Fruit fly (Drosophila melanogaster) whole organism, embryonic: ENCODE data around the gene GstD10.

Experiments used
- Abd-B ChIP-seq: fragments of 200-800 bp; sonication (Bioruptor generic); optimal IDR thresholded peaks from 2 replicates; lab custom pipeline; 2018; ENCODE audit warnings: missing biosample characterization, mild to moderate bottlenecking, missing genetic modification characterization, moderate library complexity
- B-H1 ChIP-seq: fragments of 200-800 bp; sonication (Bioruptor generic); IDR thresholded peaks from 3 replicates; pipeline ENCODE4 v1.3.6; 2022; ENCODE audit warnings: missing biosample characterization, missing genetic modification characterization
- CG10543 ChIP-seq: fragments of 200-800 bp; sonication (Bioruptor generic); optimal IDR thresholded peaks from 3 replicates; lab custom pipeline; 2017; ENCODE audit warnings: missing biosample characterization, mild to moderate bottlenecking, missing genetic modification characterization, moderate library complexity
- CG11093 ChIP-seq: fragments of 200-800 bp; sonication (Bioruptor generic); IDR thresholded peaks from 3 replicates; pipeline ENCODE4 v1.3.6; 2022; ENCODE audit warnings: missing biosample characterization, missing genetic modification characterization
- CG12299 ChIP-seq: fragments of 200-800 bp; sonication (Bioruptor generic); optimal IDR thresholded peaks from 2 replicates; lab custom pipeline; 2018; ENCODE audit warnings: missing biosample characterization, mild to moderate bottlenecking, missing genetic modification characterization
- CG12744 ChIP-seq: fragments of 200-800 bp; sonication (Bioruptor generic); optimal IDR thresholded peaks from 2 replicates; lab custom pipeline; 2016; ENCODE audit warnings: missing biosample characterization, missing genetic modification characterization
- CG13775 ChIP-seq: fragments of 200-800 bp; sonication (Bioruptor generic); optimal IDR thresholded peaks from 3 replicates; lab custom pipeline; 2017; ENCODE audit warnings: missing biosample characterization, mild to moderate bottlenecking, missing genetic modification characterization
- CG13894 ChIP-seq: fragments of 200-800 bp; sonication (Bioruptor generic); optimal IDR thresholded peaks from 3 replicates; lab custom pipeline; 2018; ENCODE audit warnings: missing biosample characterization, mild to moderate bottlenecking, missing genetic modification characterization, moderate library complexity
- CG15269 ChIP-seq: fragments of 200-800 bp; sonication (Bioruptor generic); optimal IDR thresholded peaks from 2 replicates; lab custom pipeline; 2018; ENCODE audit warnings: missing biosample characterization, mild to moderate bottlenecking, missing genetic modification characterization, moderate library complexity
- CG17186 ChIP-seq: fragments of 200-800 bp; sonication (Bioruptor generic); optimal IDR thresholded peaks from 3 replicates; lab custom pipeline; 2017; ENCODE audit warnings: missing biosample characterization, missing genetic modification reagents, missing genetic modification characterization
- CG17385 ChIP-seq: fragments of 200-800 bp; sonication (Bioruptor generic); optimal IDR thresholded peaks from 3 replicates; lab custom pipeline; 2018; ENCODE audit warnings: missing biosample characterization, mild to moderate bottlenecking, missing genetic modification characterization
- CG17612 ChIP-seq: fragments of 200-800 bp; sonication (Bioruptor generic); IDR thresholded peaks from 2 replicates; pipeline ENCODE4 v1.3.6; 2022; ENCODE audit warnings: missing biosample characterization, missing genetic modification characterization
- CG17802 ChIP-seq: fragments of 200-800 bp; sonication (Bioruptor generic); optimal IDR thresholded peaks from 2 replicates; lab custom pipeline; 2018; ENCODE audit warnings: missing biosample characterization, mild to moderate bottlenecking, missing genetic modification characterization, moderate library complexity
- CG31224 ChIP-seq: fragments of 200-800 bp; sonication (Bioruptor generic); IDR thresholded peaks from 2 replicates; pipeline ENCODE4 v1.3.6; 2022; ENCODE audit warnings: missing biosample characterization, missing genetic modification characterization
- CG34422 ChIP-seq: fragments of 200-800 bp; sonication (Bioruptor generic); IDR thresholded peaks from 3 replicates; pipeline ENCODE4 v1.3.6; 2022; ENCODE audit warnings: missing biosample characterization, missing genetic modification characterization
- CG3838 ChIP-seq: fragments of 200-800 bp; sonication (Bioruptor generic); optimal IDR thresholded peaks from 3 replicates; lab custom pipeline; 2016; ENCODE audit warnings: missing biosample characterization, missing genetic modification characterization
- CG4424 ChIP-seq: fragments of 200-800 bp; sonication (Bioruptor generic); optimal IDR thresholded peaks from 3 replicates; lab custom pipeline; 2016; ENCODE audit warnings: missing biosample characterization, missing genetic modification characterization
- CG4820 ChIP-seq: fragments of 200-800 bp; sonication (Bioruptor generic); optimal IDR thresholded peaks from 3 replicates; lab custom pipeline; 2016; ENCODE audit warnings: missing biosample characterization, missing genetic modification characterization
- CG6254 ChIP-seq: fragments of 200-800 bp; sonication (Bioruptor generic); optimal IDR thresholded peaks from 3 replicates; lab custom pipeline; 2017; ENCODE audit warnings: mild to moderate bottlenecking, missing biosample characterization, missing genetic modification reagents, missing genetic modification characterization
- CG7786 ChIP-seq: fragments of 200-800 bp; sonication (Bioruptor generic); optimal IDR thresholded peaks from 2 replicates; lab custom pipeline; 2016; ENCODE audit warnings: missing biosample characterization, missing genetic modification characterization
- CG7928 ChIP-seq: fragments of 200-800 bp; sonication (Bioruptor generic); optimal IDR thresholded peaks from 2 replicates; lab custom pipeline; 2017; ENCODE audit warnings: missing biosample characterization, mild to moderate bottlenecking, missing genetic modification characterization
- CG8944 ChIP-seq: fragments of 200-800 bp; sonication (Bioruptor generic); optimal IDR thresholded peaks from 3 replicates; lab custom pipeline; 2016; ENCODE audit warnings: missing biosample characterization, missing genetic modification characterization
- CkIIα-i1 ChIP-seq: fragments of 200-800 bp; sonication (Bioruptor generic); IDR thresholded peaks from 2 replicates; pipeline ENCODE4 v1.3.6; 2022; ENCODE audit warnings: missing biosample characterization, missing genetic modification characterization
- Deaf1 ChIP-seq: fragments of 200-800 bp; optimal IDR thresholded peaks from 3 replicates; lab custom pipeline; 2019; ENCODE audit warnings: missing biosample characterization, mild to moderate bottlenecking, missing genetic modification characterization, moderate library complexity
- Dek ChIP-seq: fragments of 200-800 bp; sonication (Bioruptor generic); optimal IDR thresholded peaks from 3 replicates; lab custom pipeline; 2019; ENCODE audit warnings: missing biosample characterization, mild to moderate bottlenecking, missing genetic modification characterization, moderate library complexity
- Eip74EF ChIP-seq, 2 experiments: fragments of 200-800 bp in 1 of 2; fragments of >200 bp in 1 of 2; sonication (Bioruptor generic) in 1 of 2; optimal IDR thresholded peaks; 2 replicates each; lab custom pipeline; 2017 to 2019; ENCODE audit warnings: missing biosample characterization in 2 of 2, missing genetic modification characterization in 2 of 2, mild to moderate bottlenecking in 1 of 2, moderate library complexity in 1 of 2
- Elba2 ChIP-seq: fragments of 200-800 bp; sonication (Bioruptor generic); optimal IDR thresholded peaks from 3 replicates; lab custom pipeline; 2016; ENCODE audit warnings: missing biosample characterization, missing genetic modification characterization
- HLH54F ChIP-seq: fragments of 200-800 bp; sonication (Bioruptor generic); optimal IDR thresholded peaks from 3 replicates; lab custom pipeline; 2016; ENCODE audit warnings: missing biosample characterization, missing genetic modification characterization
- Kr ChIP-seq: fragments of 200-800 bp; sonication (Bioruptor generic); optimal IDR thresholded peaks from 2 replicates; lab custom pipeline; 2017; ENCODE audit warnings: missing biosample characterization, mild to moderate bottlenecking, missing genetic modification characterization
- Lim3 ChIP-seq: fragments of 200-800 bp; sonication (Bioruptor generic); IDR thresholded peaks from 2 replicates; pipeline ENCODE4 v1.3.6; 2022; ENCODE audit warnings: missing biosample characterization, missing genetic modification characterization
- NK7.1 ChIP-seq: fragments of 200-800 bp; sonication (Bioruptor generic); optimal IDR thresholded peaks from 3 replicates; lab custom pipeline; 2016; ENCODE audit warnings: missing biosample characterization, missing genetic modification characterization
- Xbp1 ChIP-seq: fragments of 200-800 bp; sonication (Bioruptor generic); optimal IDR thresholded peaks from 3 replicates; lab custom pipeline; 2016; ENCODE audit warnings: missing biosample characterization, mild to moderate bottlenecking, missing genetic modification characterization
- aop ChIP-seq: fragments of 200-800 bp; sonication (Bioruptor generic); IDR thresholded peaks from 2 replicates; pipeline ENCODE4 v1.3.6; 2022; ENCODE audit warnings: missing biosample characterization, missing genetic modification characterization
- ase ChIP-seq: fragments of 200-800 bp; sonication (Bioruptor generic); IDR thresholded peaks from 3 replicates; pipeline ENCODE4 v1.3.6; 2022; ENCODE audit warnings: missing biosample characterization, missing genetic modification characterization
- chm ChIP-seq: fragments of 200-800 bp; sonication (Bioruptor generic); IDR thresholded peaks from 2 replicates; pipeline ENCODE4 v1.3.6; 2022; ENCODE audit warnings: missing biosample characterization, missing genetic modification characterization
- dati ChIP-seq: fragments of 200-800 bp; sonication (Bioruptor generic); IDR thresholded peaks from 2 replicates; pipeline ENCODE4 v1.3.6; 2022; ENCODE audit warnings: missing biosample characterization, missing genetic modification characterization
- dm ChIP-seq: fragments of 200-800 bp; sonication (Bioruptor generic); optimal IDR thresholded peaks from 3 replicates; lab custom pipeline; 2016; ENCODE audit warnings: missing biosample characterization, missing genetic modification characterization
- dpn ChIP-seq, 2 experiments: fragments of 200-800 bp; sonication (Bioruptor generic); optimal IDR thresholded peaks; 3 replicates each; lab custom pipeline; 2016; ENCODE audit warnings: missing biosample characterization in 2 of 2, missing genetic modification characterization in 2 of 2
- dysf ChIP-seq: fragments of 200-800 bp; sonication (Bioruptor generic); IDR thresholded peaks from 3 replicates; pipeline ENCODE4 v1.3.6; 2022; ENCODE audit warnings: missing biosample characterization, missing genetic modification characterization
- esg ChIP-seq: fragments of 200-800 bp; sonication (Bioruptor generic); conservative IDR thresholded peaks from 2 replicates; pipeline ENCODE4 v1.3.6; 2022; ENCODE audit warnings: missing biosample characterization, missing genetic modification characterization
- gcm2 ChIP-seq: fragments of 200-800 bp; sonication (Bioruptor generic); optimal IDR thresholded peaks from 2 replicates; lab custom pipeline; 2016; ENCODE audit warnings: missing biosample characterization, missing genetic modification characterization
- gem ChIP-seq: fragments of 200-800 bp; sonication (Bioruptor generic); optimal IDR thresholded peaks from 2 replicates; lab custom pipeline; 2019; ENCODE audit warnings: missing biosample characterization, mild to moderate bottlenecking, missing genetic modification characterization, moderate library complexity
- insv ChIP-seq, 2 experiments: fragments of 200-800 bp; sonication (Bioruptor generic); optimal IDR thresholded peaks; 3 replicates each; lab custom pipeline; 2016 to 2018; ENCODE audit warnings: missing biosample characterization in 2 of 2, missing genetic modification characterization in 2 of 2
- nerfin-2 ChIP-seq: fragments of 200-800 bp; sonication (Bioruptor generic); IDR thresholded peaks from 2 replicates; pipeline ENCODE4 v1.3.6; 2022; ENCODE audit warnings: missing biosample characterization, missing genetic modification characterization; ENCODE audit not compliant: partially characterized antibody
- otp ChIP-seq: fragments of 200-800 bp; sonication (Bioruptor generic); IDR thresholded peaks from 3 replicates; pipeline ENCODE4, ENCODE4 v1.3.6; 2022; ENCODE audit warnings: missing biosample characterization, missing genetic modification characterization
- shn ChIP-seq: fragments of 200-800 bp; sonication (Bioruptor generic); optimal IDR thresholded peaks from 3 replicates; lab custom pipeline; 2016; ENCODE audit warnings: missing biosample characterization, missing genetic modification characterization
- stwl ChIP-seq: fragments of 200-800 bp; sonication (Bioruptor generic); optimal IDR thresholded peaks from 3 replicates; lab custom pipeline; 2018; ENCODE audit warnings: missing biosample characterization, mild to moderate bottlenecking, missing genetic modification characterization, moderate library complexity
- sug ChIP-seq: fragments of 200-800 bp; optimal IDR thresholded peaks from 2 replicates; lab custom pipeline; 2019; ENCODE audit warnings: missing biosample characterization, mild to moderate bottlenecking, missing genetic modification characterization, moderate library complexity
- trem ChIP-seq: fragments of 200-800 bp; optimal IDR thresholded peaks from 3 replicates; lab custom pipeline; 2019; ENCODE audit warnings: missing biosample characterization, mild to moderate bottlenecking, missing genetic modification characterization, moderate library complexity
- yki ChIP-seq: fragments of >200 bp; optimal IDR thresholded peaks from 3 replicates; lab custom pipeline; 2018
- zf30C ChIP-seq: fragments of 200-800 bp; sonication (Bioruptor generic); optimal IDR thresholded peaks from 3 replicates; lab custom pipeline; 2018; ENCODE audit warnings: missing biosample characterization, mild to moderate bottlenecking, missing genetic modification characterization

Gene GstD10

dm6 chr3R:12401672-12402296 is 36.2 kb upstream of the GstD10 start, which contains the start of gene DNAlig3 (continued):
- no peak for TF ChIP-seq gem (tag; lab: Kevin White, UChicago)
- peak; percentile 37 for TF ChIP-seq dm (GFP tag; lab: Kevin White, UChicago)
- no peak for TF ChIP-seq gcm2
- TF ChIP-seq CG17612 (GFP tag; lab: Robert Waterston, UW) = no peak
- no peak for TF ChIP-seq Abd-B (GFP tag; lab: Kevin White, UChicago)
- no peak for TF ChIP-seq CG12299 (tag; lab: Kevin White, UChicago)
- TF ChIP-seq nerfin-2 (GFP tag; lab: Robert Waterston, UW) = no peak
- no peak for TF ChIP-seq sug
- no peak for TF ChIP-seq dpn (GFP tag; optimal IDR thresholded peaks at IDR 0.05; lab: Kevin White, UChicago)
- no peak for TF ChIP-seq CG4820 (GFP tag; lab: Kevin White, UChicago)
- TF ChIP-seq HLH54F (GFP tag; lab: Kevin White, UChicago) = no peak
- no peak for TF ChIP-seq CG8944 (GFP tag; lab: Kevin White, UChicago)
- no peak; the same call in 2 of the 3 replicates for TF ChIP-seq CG34422 (GFP tag; lab: Robert Waterston, UW)
- no peak for TF ChIP-seq insv (GFP tag; optimal IDR thresholded peaks at IDR 0.05; lab: Kevin White, UChicago)
- no peak for TF ChIP-seq ase (GFP tag; lab: Robert Waterston, UW)
- no peak for TF ChIP-seq Kr (GFP tag; lab: Kevin White, UChicago)
- no peak for TF ChIP-seq Elba2 (GFP tag; lab: Kevin White, UChicago)
- TF ChIP-seq esg (GFP tag; lab: Robert Waterston, UW) = no peak
- TF ChIP-seq CG7786 (GFP tag; lab: Kevin White, UChicago) = no peak
- peak; percentile 23 for TF ChIP-seq trem (tag; lab: Kevin White, UChicago)
- TF ChIP-seq Deaf1 (tag; lab: Kevin White, UChicago) = no peak
- TF ChIP-seq CG17186 (GFP tag; lab: Kevin White, UChicago) = peak; percentile 77
- no peak for TF ChIP-seq CG12744 (GFP tag; lab: Kevin White, UChicago)
- no peak for TF ChIP-seq Xbp1 (GFP tag; lab: Kevin White, UChicago)
- TF ChIP-seq CG7928 (GFP tag; lab: Kevin White, UChicago) = no peak
- no peak for TF ChIP-seq CG17802
- no peak for TF ChIP-seq chm (GFP tag; lab: Robert Waterston, UW)
- TF ChIP-seq Eip74EF (GFP tag; optimal IDR thresholded peaks at IDR 0.05; lab: Kevin White, UChicago) = no peak
- no peak for TF ChIP-seq CG3838 (GFP tag; lab: Kevin White, UChicago)
- TF ChIP-seq dysf (GFP tag; lab: Robert Waterston, UW) = no peak
- no peak for TF ChIP-seq CG4424 (GFP tag; lab: Kevin White, UChicago)
- TF ChIP-seq CkIIα-i1 = no peak
- TF ChIP-seq Dek (tag; lab: Kevin White, UChicago) = no peak
- no peak for TF ChIP-seq CG17385 (GFP tag; lab: Kevin White, UChicago)
- no peak for TF ChIP-seq CG15269 (tag; lab: Kevin White, UChicago)
- no peak for TF ChIP-seq CG10543 (GFP tag; lab: Kevin White, UChicago)
- TF ChIP-seq shn (GFP tag; lab: Kevin White, UChicago) = no peak
- no peak for TF ChIP-seq CG13894 (tag; lab: Kevin White, UChicago)
- no peak for TF ChIP-seq CG11093 (GFP tag; lab: Robert Waterston, UW)
- TF ChIP-seq zf30C (GFP tag; lab: Kevin White, UChicago) = no peak
- TF ChIP-seq dati (GFP tag; lab: Robert Waterston, UW) = no peak
- no peak for TF ChIP-seq B-H1
- no peak for TF ChIP-seq CG13775
- TF ChIP-seq aop (GFP tag; lab: Robert Waterston, UW) = no peak
- TF ChIP-seq stwl = peak; percentile 64
- TF ChIP-seq Lim3 = no peak
- no peak for TF ChIP-seq CG6254 (GFP tag; lab: Kevin White, UChicago)
- no peak for TF ChIP-seq CG31224 (GFP tag; lab: Robert Waterston, UW)
- no peak for TF ChIP-seq yki
- TF ChIP-seq NK7.1 (GFP tag; lab: Kevin White, UChicago) = no peak
- no peak for TF ChIP-seq otp
